Fruit fly (Drosophila melanogaster): ENCODE measurements around the gene Rint1.

Rint1 gene

DNA sequence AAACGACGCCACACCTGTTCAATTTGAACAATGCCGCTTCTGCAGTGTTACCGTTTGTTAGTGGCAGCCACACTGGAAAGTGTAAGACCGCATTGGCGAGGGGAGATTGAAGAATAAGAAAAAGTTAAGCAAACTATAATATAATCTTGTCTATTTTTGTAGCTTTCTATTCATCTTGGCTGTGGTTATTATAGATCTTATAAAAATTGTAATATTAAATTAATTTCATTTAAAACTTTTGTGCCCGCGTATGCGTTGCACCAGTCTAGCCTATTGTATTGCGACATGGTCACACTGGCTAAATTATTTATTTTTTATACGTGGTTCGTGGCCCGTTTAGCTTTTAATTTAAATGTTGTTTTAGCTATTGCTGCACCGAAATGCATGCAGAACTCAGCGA is at the start of gene Rint1, which contains the start of gene RhoGEF4 (continued):
- TF ChIP-seq CG7987 (GFP tag; optimal IDR thresholded peaks at IDR 0.05) (peak; percentile 13), ttk (GFP tag; IDR thresholded peaks at IDR 0.05) (peak; percentile 60; the same call in 1 of the 2 replicates), CG16863 (GFP tag; optimal IDR thresholded peaks at IDR 0.05) (no peak), CG3726 (GFP tag; IDR thresholded peaks at IDR 0.05) (no peak), cato (GFP tag; optimal IDR thresholded peaks at IDR 0.05; ENCODE audit: borderline replicate concordance) (peak; percentile 36), Sry-δ (GFP tag; optimal IDR thresholded peaks at IDR 0.05) (peak; percentile 18), mirr (GFP tag; optimal IDR thresholded peaks at IDR 0.05) (no peak), so (GFP tag; IDR thresholded peaks at IDR 0.05) (no peak), CG12659 (GFP tag; optimal IDR thresholded peaks at IDR 0.05) (peak; percentile 76), Hey (tag; optimal IDR thresholded peaks at IDR 0.05) (no peak), H2.0 (GFP tag; IDR thresholded peaks at IDR 0.05) (peak; percentile 54; the same call in 1 of the 2 replicates), Fer3 (tag; optimal IDR thresholded peaks at IDR 0.05) (peak; percentile 41), BEAF-32 (GFP tag; optimal IDR thresholded peaks at IDR 0.05) (peak; percentile 45), CG1792 (GFP tag; optimal IDR thresholded peaks at IDR 0.05) (no peak), NC2β (GFP tag; optimal IDR thresholded peaks at IDR 0.05) (no peak), Dfd (GFP tag; optimal IDR thresholded peaks at IDR 0.05) (no peak), CG4820 (GFP tag; optimal IDR thresholded peaks at IDR 0.05) (peak; percentile 54), MTF-1 (GFP tag; optimal IDR thresholded peaks at IDR 0.05; ENCODE audit: borderline replicate concordance) (no peak), Antp (GFP tag; optimal IDR thresholded peaks at IDR 0.05) (no peak), crc (GFP tag; optimal IDR thresholded peaks at IDR 0.05) (no peak), stc (GFP tag; IDR thresholded peaks at IDR 0.05) (0 out of 2 replicates have a peak, but pooled peaks have one; percentile 27), CG10979 (tag; optimal IDR thresholded peaks at IDR 0.05) (peak; percentile 51), CG15479 (GFP tag; optimal IDR thresholded peaks at IDR 0.05) (no peak), CG11696 (GFP tag; IDR thresholded peaks at IDR 0.05) (no peak), sisA (GFP tag; IDR thresholded peaks at IDR 0.05) (peak; percentile 87), Chrac-16 (GFP tag; optimal IDR thresholded peaks at IDR 0.05) (peak; percentile 85), Ptx1 (GFP tag; IDR thresholded peaks at IDR 0.05) (peak; percentile 86), chinmo (GFP tag; IDR thresholded peaks at IDR 0.05; ENCODE audit: partially characterized antibody) (no peak), z (GFP tag; IDR thresholded peaks at IDR 0.05) (no peak), CG4404 (GFP tag; IDR thresholded peaks at IDR 0.05) (peak; percentile 68), p53 (GFP tag; optimal IDR thresholded peaks at IDR 0.05) (no peak), btn (GFP tag; optimal IDR thresholded peaks at IDR 0.05) (no peak), CG10543 (GFP tag; optimal IDR thresholded peaks at IDR 0.05) (peak; percentile 5), Dll (GFP tag; IDR thresholded peaks at IDR 0.05; ENCODE audit: partially characterized antibody) (no peak), grn (GFP tag; optimal IDR thresholded peaks at IDR 0.05) (no peak), sc (optimal IDR thresholded peaks at IDR 0.05) (no peak), sc (GFP tag; optimal IDR thresholded peaks at IDR 0.05) (peak; percentile 48), CG4360 (GFP tag; IDR thresholded peaks at IDR 0.05) (no peak), ham (GFP tag; IDR thresholded peaks at IDR 0.05) (peak; percentile 72; the same call in 1 of the 2 replicates), CG3995 (GFP tag; optimal IDR thresholded peaks at IDR 0.05) (no peak), Hsf (GFP tag; optimal IDR thresholded peaks at IDR 0.05) (peak; percentile 63), CG2712 (tag; optimal IDR thresholded peaks at IDR 0.05) (peak; percentile 81), CG16815 (GFP tag; optimal IDR thresholded peaks at IDR 0.05) (peak; percentile 64), lbe (GFP tag; optimal IDR thresholded peaks at IDR 0.05) (no peak), twi (tag; optimal IDR thresholded peaks at IDR 0.05) (no peak), CG18764 (GFP tag; optimal IDR thresholded peaks at IDR 0.05) (peak; percentile 49), Tbp (GFP tag; optimal IDR thresholded peaks at IDR 0.05) (no peak), dm (GFP tag; optimal IDR thresholded peaks at IDR 0.05) (peak; percentile 37), hth (optimal IDR thresholded peaks at IDR 0.05) (no peak), rib (GFP tag; IDR thresholded peaks at IDR 0.05) (no peak), CG3847 (GFP tag; IDR thresholded peaks at IDR 0.05) (peak; percentile 90), Dbx (GFP tag; IDR thresholded peaks at IDR 0.05) (peak; percentile 81; the same call in 2 of the 3 replicates), NFAT (GFP tag; IDR thresholded peaks at IDR 0.05) (peak; percentile 67)

Measured in whole organism, embryonic.